Worm (Caenorhabditis elegans) whole organism, young adult: ENCODE data around the gene pah-1.

Experiments
- B0336.3 ChIP-seq: fragments of 200-800 bp; sonication (Bioruptor generic); IDR thresholded peaks from 2 replicates; pipeline ENCODE4 v1.3.6; 2022; ENCODE audit warnings: missing genetic modification characterization, missing compliant biosample characterization
- akir-1 ChIP-seq: fragments of 200-800 bp; sonication (Bioruptor generic); optimal IDR thresholded peaks from 2 replicates; lab custom pipeline; 2018; ENCODE audit warnings: mild to moderate bottlenecking, missing genetic modification characterization, moderate library complexity, missing compliant biosample characterization
- hlh-12 ChIP-seq: sonication (generic microtip); optimal IDR thresholded peaks from 2 replicates; lab custom pipeline; 2016; ENCODE audit warnings: missing genetic modification characterization, missing compliant biosample characterization
- lin-54 ChIP-seq: fragments of 200-800 bp; sonication (Bioruptor generic); optimal IDR thresholded peaks from 2 replicates; lab custom pipeline; 2018; ENCODE audit warnings: mild to moderate bottlenecking, missing genetic modification characterization, missing compliant biosample characterization
- madf-8 ChIP-seq: fragments of 200-800 bp; sonication (Bioruptor generic); conservative IDR thresholded peaks from 2 replicates; pipeline ENCODE4 v1.3.6; 2022; ENCODE audit warnings: missing genetic modification reagents, missing genetic modification characterization, missing compliant biosample characterization
- nfya-2 ChIP-seq: fragments of 200-800 bp; sonication (Bioruptor generic); IDR thresholded peaks from 2 replicates; pipeline ENCODE4 v1.3.6; 2022; ENCODE audit warnings: missing genetic modification reagents, missing genetic modification characterization, missing compliant biosample characterization
- repo-1 ChIP-seq: sonication (generic microtip); optimal IDR thresholded peaks from 2 replicates; lab custom pipeline; 2017; ENCODE audit warnings: mild to moderate bottlenecking, missing genetic modification characterization, missing compliant biosample characterization

DNA sequence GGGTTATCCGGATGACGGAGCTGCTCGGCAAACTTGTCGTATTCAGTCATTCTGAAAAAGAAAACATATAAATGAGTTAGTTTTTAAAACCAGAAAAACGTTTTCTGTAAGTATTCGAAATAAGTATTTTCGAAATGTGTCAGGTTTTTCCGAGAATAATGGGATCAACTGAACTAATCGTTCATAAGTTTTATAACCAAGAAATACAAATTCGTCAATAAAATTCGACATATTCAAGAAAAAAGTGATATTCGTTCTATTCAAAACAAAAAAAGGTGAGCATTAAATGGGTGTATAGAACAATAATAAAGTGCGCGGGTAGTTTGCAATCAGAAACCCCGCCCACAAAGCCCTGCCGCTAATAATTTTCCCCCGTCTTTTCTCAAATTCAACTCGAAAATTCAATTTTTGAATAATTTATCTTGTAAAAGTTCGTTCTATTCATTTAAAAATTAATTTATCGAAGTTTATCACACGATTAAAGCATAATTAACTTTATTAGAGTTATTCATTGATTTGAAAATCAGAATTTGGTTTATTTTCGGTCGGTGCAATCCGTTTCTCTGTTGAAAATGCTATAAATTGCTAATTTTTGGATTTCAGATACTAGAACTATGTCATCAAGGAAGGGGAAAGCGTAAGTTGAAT, 50.4 kb downstream of the pah-1 start, which contains the start of the genes cyn-11 and T01B7.5:
- no peak for TF ChIP-seq lin-54
- TF ChIP-seq nfya-2 (GFP tag; lab: Robert Waterston, UW) = no peak
- no peak for TF ChIP-seq akir-1
- TF ChIP-seq B0336.3 (GFP tag; lab: Robert Waterston, UW) = no peak
- TF ChIP-seq hlh-12 (tag; lab: Kevin White, UChicago) = no peak
- no peak for TF ChIP-seq madf-8 (GFP tag; lab: Robert Waterston, UW)
- TF ChIP-seq repo-1 (tag; lab: Kevin White, UChicago) = no peak
